Worm (Caenorhabditis elegans) whole organism, early embryonic: Measurements from ENCODE around the gene Y55F3BL.6.

Source experiments
- B0310.2 ChIP-seq: sonication (generic microtip); optimal IDR thresholded peaks from 2 replicates; lab custom pipeline; 2016; ENCODE audit warnings: mild to moderate bottlenecking, missing genetic modification characterization, missing compliant biosample characterization
- F13C5.2 ChIP-seq: sonication (generic microtip); optimal IDR thresholded peaks from 2 replicates; lab custom pipeline; 2017; ENCODE audit warnings: mild to moderate bottlenecking, missing genetic modification characterization, inconsistent platforms, missing compliant biosample characterization
- aly-1 ChIP-seq: sonication (generic microtip); optimal IDR thresholded peaks from 2 replicates; lab custom pipeline; 2016; ENCODE audit warnings: missing genetic modification characterization, missing compliant biosample characterization
- ama-1 ChIP-seq: fragments of 150-350 bp; optimal IDR thresholded peaks from 2 replicates; lab custom pipeline; 2014
- ceh-13 ChIP-seq: fragments of 200-800 bp; sonication (Bioruptor generic); optimal IDR thresholded peaks from 2 replicates; lab custom pipeline; 2018; ENCODE audit warnings: mild to moderate bottlenecking, missing genetic modification characterization, missing compliant biosample characterization
- ceh-36 ChIP-seq: sonication (generic microtip); optimal IDR thresholded peaks from 2 replicates; lab custom pipeline; 2016; ENCODE audit warnings: missing genetic modification characterization, inconsistent platforms, missing compliant biosample characterization
- ets-7 ChIP-seq: sonication (generic microtip); optimal IDR thresholded peaks from 2 replicates; lab custom pipeline; 2016; ENCODE audit warnings: missing genotype, missing genetic modification characterization, missing compliant biosample characterization
- flt-1 ChIP-seq: fragments of 200-800 bp; sonication (Bioruptor generic); IDR thresholded peaks from 2 replicates; pipeline ENCODE4 v1.3.6; 2022; ENCODE audit warnings: missing genetic modification characterization, missing compliant biosample characterization
- hmbx-1 ChIP-seq: sonication (generic microtip); optimal IDR thresholded peaks from 2 replicates; lab custom pipeline; 2016; ENCODE audit warnings: mild to moderate bottlenecking, missing genetic modification characterization, missing compliant biosample characterization
- hmg-4 ChIP-seq: fragments of 200-800 bp; sonication (Bioruptor generic); optimal IDR thresholded peaks from 2 replicates; lab custom pipeline; 2018; ENCODE audit warnings: mild to moderate bottlenecking, missing genetic modification characterization, missing compliant biosample characterization
- hnd-1 ChIP-seq: sonication (generic microtip); optimal IDR thresholded peaks from 2 replicates; lab custom pipeline; 2016; ENCODE audit warnings: missing genetic modification characterization, missing compliant biosample characterization
- pes-1 ChIP-seq: fragments of 200-800 bp; sonication (Bioruptor generic); IDR thresholded peaks from 2 replicates; pipeline ENCODE4 v1.3.6; 2022; ENCODE audit warnings: missing genetic modification reagents, missing genetic modification characterization, missing compliant biosample characterization
- scrt-1 ChIP-seq: fragments of 200-800 bp; sonication (Bioruptor generic); IDR thresholded peaks from 2 replicates; pipeline ENCODE4 v1.3.6; 2022; ENCODE audit warnings: missing genetic modification characterization, missing compliant biosample characterization
- sea-1 ChIP-seq: fragments of 200-800 bp; sonication (Bioruptor generic); conservative IDR thresholded peaks from 2 replicates; pipeline ENCODE4 v1.3.6; 2022; ENCODE audit warnings: missing genetic modification characterization, missing compliant biosample characterization
- tbx-11 ChIP-seq: fragments of 200-800 bp; sonication (Bioruptor generic); IDR thresholded peaks from 2 replicates; pipeline ENCODE4 v1.3.6; 2022; ENCODE audit warnings: missing genetic modification characterization, missing compliant biosample characterization
- tbx-37 ChIP-seq: fragments of 200-800 bp; sonication (Bioruptor generic); conservative IDR thresholded peaks from 2 replicates; pipeline ENCODE4 v1.3.6; 2022; ENCODE audit warnings: missing genetic modification reagents, missing genetic modification characterization, missing compliant biosample characterization
- tra-4 ChIP-seq: sonication (generic microtip); optimal IDR thresholded peaks from 2 replicates; lab custom pipeline; 2017; ENCODE audit warnings: missing genetic modification characterization, missing compliant biosample characterization

Gene Y55F3BL.6

ce11 chrIV:842095-842494 is 35.2 kb upstream of the Y55F3BL.6 start, which contains the start of gene Y55F3BR.6:
TSS of gene Y55F3BR.6 (minus strand) at chrIV:842126.
- TF ChIP-seq aly-1 (tag; lab: Kevin White, UChicago) (no peak), tra-4 (tag; lab: Kevin White, UChicago) (no peak), sea-1 (no peak), hmg-4 (GFP tag; lab: Kevin White, UChicago) (no peak), scrt-1 (GFP tag; lab: Robert Waterston, UW) (no peak), ets-7 (tag; lab: Kevin White, UChicago) (no peak), hnd-1 (tag; lab: Kevin White, UChicago) (no peak), hmbx-1 (tag; lab: Kevin White, UChicago) (no peak), tbx-37 (GFP tag; lab: Robert Waterston, UW) (no peak), F13C5.2 (tag; lab: Kevin White, UChicago) (no peak), ama-1 (lab: Kevin White, UChicago) (no peak), pes-1 (no peak), ceh-36 (tag; lab: Kevin White, UChicago) (no peak), B0310.2 (tag; lab: Kevin White, UChicago) (no peak), flt-1 (GFP tag; lab: Robert Waterston, UW) (no peak), tbx-11 (GFP tag; lab: Robert Waterston, UW) (no peak), ceh-13 (no peak)

ce11 chrIV:833517-833916 is 26.6 kb upstream of the Y55F3BL.6 start:
- no peak for TF ChIP-seq sea-1
- no peak for TF ChIP-seq tbx-11 (GFP tag; lab: Robert Waterston, UW)
- TF ChIP-seq hnd-1 (tag; lab: Kevin White, UChicago) = no peak
- no peak for TF ChIP-seq hmg-4 (GFP tag; lab: Kevin White, UChicago)
- TF ChIP-seq ets-7 (tag; lab: Kevin White, UChicago) = no peak
- TF ChIP-seq flt-1 (GFP tag; lab: Robert Waterston, UW) = no peak
- no peak for TF ChIP-seq scrt-1 (GFP tag; lab: Robert Waterston, UW)
- TF ChIP-seq ama-1 (lab: Kevin White, UChicago) = no peak
- TF ChIP-seq ceh-36 (tag; lab: Kevin White, UChicago) = no peak
- TF ChIP-seq pes-1 = no peak
- no peak for TF ChIP-seq aly-1 (tag; lab: Kevin White, UChicago)
- TF ChIP-seq F13C5.2 (tag; lab: Kevin White, UChicago) = no peak
- no peak for TF ChIP-seq tbx-37 (GFP tag; lab: Robert Waterston, UW)
- TF ChIP-seq B0310.2 (tag; lab: Kevin White, UChicago) = no peak
- TF ChIP-seq ceh-13 = no peak
- TF ChIP-seq tra-4 (tag; lab: Kevin White, UChicago) = no peak
- no peak for TF ChIP-seq hmbx-1 (tag; lab: Kevin White, UChicago)

ce11 chrIV:831796-832486 is 25.1 kb upstream of the Y55F3BL.6 start, which contains the start of the genes madf-1 and Y55F3BR.10:
TSS of gene madf-1 (minus strand) at chrIV:831896.
TSS of gene Y55F3BR.10 (plus strand) at chrIV:832436.
- TF ChIP-seq hmbx-1 (tag; lab: Kevin White, UChicago) = no peak
- no peak for TF ChIP-seq ets-7 (tag; lab: Kevin White, UChicago)

- no peak for TF ChIP-seq hmg-4 (GFP tag; lab: Kevin White, UChicago)
- no peak for TF ChIP-seq hmbx-1 (tag; lab: Kevin White, UChicago)
- no peak for TF ChIP-seq scrt-1 (GFP tag; lab: Robert Waterston, UW)
- TF ChIP-seq pes-1 = no peak
- TF ChIP-seq aly-1 (tag; lab: Kevin White, UChicago) = no peak
- TF ChIP-seq tbx-37 (GFP tag; lab: Robert Waterston, UW) = no peak
Observed at ce11 chrIV:830262-830960, 23.5 kb upstream of the Y55F3BL.6 start.

ce11 chrIV:829691-830090 is 22.8 kb upstream of the Y55F3BL.6 start:
- TF ChIP-seq ceh-36 (tag; lab: Kevin White, UChicago) (no peak), B0310.2 (tag; lab: Kevin White, UChicago) (no peak), pes-1 (no peak), tbx-37 (GFP tag; lab: Robert Waterston, UW) (no peak), ama-1 (lab: Kevin White, UChicago) (no peak), tra-4 (tag; lab: Kevin White, UChicago) (no peak), hmbx-1 (tag; lab: Kevin White, UChicago) (no peak)

ce11 chrIV:829107-829506 is 22.2 kb upstream of the Y55F3BL.6 start:
- TF ChIP-seq sea-1 (no peak), tbx-37 (GFP tag; lab: Robert Waterston, UW) (no peak), hmbx-1 (tag; lab: Kevin White, UChicago) (no peak), aly-1 (tag; lab: Kevin White, UChicago) (no peak), tra-4 (tag; lab: Kevin White, UChicago) (no peak), pes-1 (no peak), F13C5.2 (tag; lab: Kevin White, UChicago) (no peak), ets-7 (tag; lab: Kevin White, UChicago) (no peak), tbx-11 (GFP tag; lab: Robert Waterston, UW) (no peak), ceh-13 (no peak), ama-1 (lab: Kevin White, UChicago) (no peak), scrt-1 (GFP tag; lab: Robert Waterston, UW) (no peak), B0310.2 (tag; lab: Kevin White, UChicago) (no peak)

- TF ChIP-seq flt-1 (GFP tag; lab: Robert Waterston, UW) (peak; percentile 41; the same call in 1 of the 2 replicates), F13C5.2 (tag; lab: Kevin White, UChicago) (peak; percentile 22), tra-4 (tag; lab: Kevin White, UChicago) (no peak), ceh-36 (tag; lab: Kevin White, UChicago) (no peak), hmbx-1 (tag; lab: Kevin White, UChicago) (no peak), hnd-1 (tag; lab: Kevin White, UChicago) (no peak), B0310.2 (tag; lab: Kevin White, UChicago) (no peak), hmg-4 (GFP tag; lab: Kevin White, UChicago) (no peak), ama-1 (lab: Kevin White, UChicago) (no peak)
Observed at ce11 chrIV:828427-828826, 21.6 kb upstream of the Y55F3BL.6 start.
